Fruit fly (Drosophila melanogaster) whole organism, adult: ENCODE measurements around the gene Mcm7.
A peak's percentile ranks its signal among the peaks of the same experiment; 100 is the strongest.

ENCODE experiments used
- CG11617 ChIP-seq: fragments of 200-800 bp; sonication (Bioruptor generic); optimal IDR thresholded peaks from 2 replicates; lab custom pipeline; 2017; ENCODE audit warnings: mild to moderate bottlenecking, missing biosample characterization, missing genetic modification reagents, missing genetic modification characterization
- CG12768 ChIP-seq: fragments of 200-800 bp; sonication (Bioruptor generic); optimal IDR thresholded peaks from 2 replicates; lab custom pipeline; 2017; ENCODE audit warnings: missing biosample characterization, missing genetic modification characterization, mild to moderate bottlenecking, moderate library complexity, missing genetic modification reagents
- CG14711 ChIP-seq: fragments of 200-800 bp; sonication (Bioruptor generic); optimal IDR thresholded peaks from 2 replicates; lab custom pipeline; 2018; ENCODE audit warnings: missing biosample characterization, mild to moderate bottlenecking, missing genetic modification characterization, moderate library complexity
- CG1620 ChIP-seq: fragments of 200-800 bp; sonication (Bioruptor generic); optimal IDR thresholded peaks from 2 replicates; lab custom pipeline; 2016; ENCODE audit warnings: missing biosample characterization, missing genetic modification characterization
- CG33017 ChIP-seq: fragments of 200-800 bp; sonication (Bioruptor generic); optimal IDR thresholded peaks from 2 replicates; lab custom pipeline; 2018; ENCODE audit warnings: missing biosample characterization, mild to moderate bottlenecking, missing genetic modification characterization, moderate library complexity
- CG5204 ChIP-seq: fragments of 200-800 bp; sonication (Bioruptor generic); optimal IDR thresholded peaks from 2 replicates; lab custom pipeline; 2016; ENCODE audit warnings: missing biosample characterization, missing genetic modification characterization
- CG7045 ChIP-seq: fragments of 200-800 bp; sonication (Bioruptor generic); optimal IDR thresholded peaks from 2 replicates; lab custom pipeline; 2017; ENCODE audit warnings: missing biosample characterization, mild to moderate bottlenecking, missing genetic modification characterization
- CG7101 ChIP-seq: fragments of 200-800 bp; sonication (Bioruptor generic); optimal IDR thresholded peaks from 2 replicates; lab custom pipeline; 2018; ENCODE audit warnings: missing biosample characterization, mild to moderate bottlenecking, missing genetic modification characterization, moderate library complexity
- Clk ChIP-seq: fragments of 200-800 bp; sonication (Bioruptor generic); optimal IDR thresholded peaks from 2 replicates; lab custom pipeline; 2017; ENCODE audit warnings: missing biosample characterization, missing genetic modification characterization
- Crg-1 ChIP-seq: fragments of 200-800 bp; sonication (Bioruptor generic); optimal IDR thresholded peaks from 2 replicates; lab custom pipeline; 2016; ENCODE audit warnings: missing biosample characterization, missing genetic modification characterization
- Hr96 ChIP-seq: fragments of 200-800 bp; sonication (Bioruptor generic); optimal IDR thresholded peaks from 2 replicates; lab custom pipeline; 2016; ENCODE audit warnings: missing biosample characterization, missing genetic modification characterization
- Mnt ChIP-seq: fragments of 200-800 bp; sonication (Bioruptor generic); optimal IDR thresholded peaks from 2 replicates; lab custom pipeline; 2016; ENCODE audit warnings: missing biosample characterization, mild to moderate bottlenecking, missing genetic modification characterization
- bab1 ChIP-seq: fragments of 200-800 bp; sonication (Bioruptor generic); optimal IDR thresholded peaks from 3 replicates; lab custom pipeline; 2019; ENCODE audit warnings: missing biosample characterization, mild to moderate bottlenecking, missing genetic modification characterization, moderate library complexity
- cic ChIP-seq: fragments of 200-800 bp; sonication (Bioruptor generic); optimal IDR thresholded peaks from 2 replicates; lab custom pipeline; 2017; ENCODE audit warnings: missing biosample characterization, mild to moderate bottlenecking, missing genetic modification characterization, moderate library complexity
- cnc ChIP-seq, 2 experiments: fragments of >200 bp; optimal IDR thresholded peaks; 2 replicates each; lab custom pipeline; 2017
- kay ChIP-seq: fragments of 200-800 bp; sonication (Bioruptor generic); peaks from one replicate; lab custom pipeline; 2016; ENCODE audit warnings: missing biosample characterization, missing genetic modification characterization, borderline replicate concordance
- ovo ChIP-seq: fragments of 200-800 bp; sonication (Bioruptor generic); optimal IDR thresholded peaks from 2 replicates; lab custom pipeline; 2016; ENCODE audit warnings: missing biosample characterization, missing genetic modification characterization
- pad ChIP-seq: fragments of 200-800 bp; sonication (Bioruptor generic); optimal IDR thresholded peaks from 3 replicates; lab custom pipeline; 2017; ENCODE audit warnings: missing biosample characterization, missing genetic modification characterization, mild to moderate bottlenecking, moderate library complexity, missing genetic modification reagents
- tj ChIP-seq: fragments of 200-800 bp; sonication (Bioruptor generic); optimal IDR thresholded peaks from 3 replicates; lab custom pipeline; 2017; ENCODE audit warnings: missing biosample characterization, mild to moderate bottlenecking, missing genetic modification characterization, moderate library complexity
- toe ChIP-seq: fragments of 200-800 bp; sonication (Bioruptor generic); optimal IDR thresholded peaks from 2 replicates; lab custom pipeline; 2016; ENCODE audit warnings: missing biosample characterization, missing genetic modification characterization

Gene Mcm7

dm6 chr3L:8891167-8891618, at the start of gene Mcm7:
Mcm7 (plus strand) TSS chr3L:8891596.
- TF ChIP-seq toe (GFP tag; lab: Kevin White, UChicago), result no peak
- no peak for TF ChIP-seq ovo
- TF ChIP-seq pad (GFP tag; lab: Kevin White, UChicago), result no peak
- no peak for TF ChIP-seq cnc (optimal IDR thresholded peaks at IDR 0.05; lab: Kevin White, UChicago)
- TF ChIP-seq CG1620, result no peak
- TF ChIP-seq bab1 (GFP tag; lab: Kevin White, UChicago), result no peak

dm6 chr3L:8841757-8842156, 49.6 kb upstream of the Mcm7 start:
- TF ChIP-seq Hr96, result no peak
- no peak for TF ChIP-seq CG1620

DNA sequence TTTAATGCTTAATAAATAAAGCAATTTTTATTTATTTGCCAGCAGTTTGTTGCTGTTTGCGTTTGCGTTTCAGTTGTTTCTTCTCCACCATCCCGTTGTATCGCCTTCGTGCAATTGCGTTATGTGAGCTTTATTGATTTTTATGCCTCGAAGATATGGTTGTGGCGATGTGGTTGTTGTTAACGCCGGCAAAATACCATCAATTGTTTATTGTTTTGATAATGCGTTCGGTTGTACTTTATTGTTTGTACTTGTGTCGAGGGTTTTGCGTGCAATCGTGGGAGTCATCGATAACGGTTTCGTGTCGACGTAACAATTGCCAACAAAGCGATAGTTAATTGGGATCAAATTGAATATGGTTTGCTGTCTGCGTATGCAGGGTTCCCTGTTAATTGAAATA, 49.0 kb upstream of the Mcm7 start:
- peak; percentile 3 for TF ChIP-seq cic (GFP tag; lab: Kevin White, UChicago)
- peak; percentile 18 for TF ChIP-seq Hr96
- no peak for TF ChIP-seq CG12768

DNA sequence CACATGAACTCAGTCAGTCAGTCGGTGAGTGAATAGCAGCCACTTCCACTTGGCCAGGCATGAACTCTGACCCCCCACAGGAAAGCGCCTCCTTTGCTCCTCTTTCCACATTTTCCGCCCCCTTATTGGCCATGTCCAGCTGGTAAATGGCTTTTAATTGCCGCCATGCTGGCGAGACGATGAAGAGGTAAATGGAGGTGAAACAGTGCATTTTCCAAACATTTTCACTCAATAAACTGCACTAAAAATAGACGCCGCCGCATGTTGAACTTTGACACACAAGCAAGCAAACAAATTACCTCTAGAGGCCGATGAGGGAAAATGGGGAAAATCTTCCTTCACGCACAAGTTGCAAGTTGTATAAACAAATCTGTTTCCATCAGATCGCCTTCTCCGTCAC, 41.6 kb upstream of the Mcm7 start:
- TF ChIP-seq CG33017 (tag; lab: Kevin White, UChicago), result no peak
- no peak for TF ChIP-seq pad (GFP tag; lab: Kevin White, UChicago)
- TF ChIP-seq Crg-1 (GFP tag; lab: Kevin White, UChicago), result no peak
- TF ChIP-seq cic (GFP tag; lab: Kevin White, UChicago), result no peak
- no peak for TF ChIP-seq CG5204
- TF ChIP-seq ovo, result no peak
- TF ChIP-seq toe (GFP tag; lab: Kevin White, UChicago), result no peak
- no peak for TF ChIP-seq Mnt (GFP tag; lab: Kevin White, UChicago)
- TF ChIP-seq CG1620, result no peak
- TF ChIP-seq tj (GFP tag; lab: Kevin White, UChicago), result no peak
- no peak for TF ChIP-seq CG12768
- TF ChIP-seq CG14711 (tag; lab: Kevin White, UChicago), result no peak
- TF ChIP-seq cnc (optimal IDR thresholded peaks at IDR 0.05; lab: Kevin White, UChicago), result no peak
- no peak for TF ChIP-seq Hr96

DNA sequence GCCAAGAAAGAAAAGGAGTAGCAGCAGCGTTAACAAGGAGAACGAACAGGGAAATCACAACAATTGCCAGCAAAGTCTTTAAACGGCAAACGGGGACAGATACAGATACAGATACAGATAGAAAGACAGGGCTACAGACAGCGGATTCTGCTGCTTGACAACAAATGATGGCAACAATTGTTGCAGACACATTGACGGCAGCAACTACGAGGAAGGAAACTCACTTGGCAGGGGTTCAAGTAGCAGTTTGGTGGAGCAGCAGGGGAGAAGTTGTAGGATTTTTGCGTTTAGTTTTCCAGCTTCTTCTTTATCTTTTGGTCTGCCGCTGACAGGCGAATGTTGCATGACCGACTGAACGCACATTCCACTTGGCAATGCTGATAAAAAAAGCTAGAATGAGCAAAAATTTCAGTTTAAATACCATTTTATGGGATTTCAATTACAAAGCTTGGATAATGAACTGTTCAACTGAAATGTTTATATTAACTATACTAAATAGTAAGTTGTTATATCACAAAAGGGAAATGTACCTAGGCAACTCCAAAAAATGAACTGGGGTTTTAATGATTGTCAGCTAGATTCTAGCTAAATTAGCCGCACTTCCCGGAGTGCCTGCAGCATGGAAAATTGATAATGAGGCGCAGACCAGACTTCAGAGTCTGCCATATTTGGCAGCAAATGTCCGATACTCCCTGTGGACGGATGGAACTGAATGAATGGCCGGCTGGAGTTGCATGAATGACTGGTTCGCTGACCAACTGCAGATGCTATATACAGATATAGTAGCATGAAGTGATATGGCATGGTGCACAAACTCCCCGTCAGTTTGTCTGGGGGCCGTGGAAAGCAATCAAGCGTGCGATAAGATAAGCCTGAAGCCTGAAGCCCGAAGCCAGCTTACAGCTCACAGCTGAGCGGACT, 40.4 kb upstream of the Mcm7 start:
- TF ChIP-seq pad (GFP tag; lab: Kevin White, UChicago) (no peak), Clk (no peak), cic (GFP tag; lab: Kevin White, UChicago) (no peak), CG33017 (tag; lab: Kevin White, UChicago) (no peak), Hr96 (no peak), Mnt (GFP tag; lab: Kevin White, UChicago) (no peak), CG1620 (no peak), ovo (no peak), cnc (optimal IDR thresholded peaks at IDR 0.05; lab: Kevin White, UChicago) (no peak), CG7045 (no peak), Crg-1 (GFP tag; lab: Kevin White, UChicago) (no peak), bab1 (GFP tag; lab: Kevin White, UChicago) (no peak), CG11617 (GFP tag; lab: Kevin White, UChicago) (no peak), CG12768 (no peak)

DNA sequence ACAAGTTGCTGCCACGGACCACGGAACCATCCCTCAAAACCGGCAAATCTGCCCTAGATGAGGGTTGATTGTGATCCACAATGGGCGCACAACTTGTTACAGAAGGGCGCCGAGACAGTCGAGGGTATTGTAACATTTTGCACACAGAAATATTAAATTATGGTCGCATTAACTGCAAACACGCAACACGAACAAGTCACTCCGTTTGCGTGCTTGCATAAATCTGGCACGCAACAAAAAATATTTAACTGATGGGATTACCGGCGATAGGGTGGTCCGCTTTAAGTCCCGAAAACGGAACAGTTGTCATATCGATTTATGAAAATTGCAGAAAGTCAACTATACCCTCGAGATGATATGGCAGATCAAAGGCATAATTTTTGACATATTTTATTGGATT, 39.4 kb upstream of the Mcm7 start:
- no peak for TF ChIP-seq toe (GFP tag; lab: Kevin White, UChicago)
- TF ChIP-seq Crg-1 (GFP tag; lab: Kevin White, UChicago), result no peak
- TF ChIP-seq Clk, result no peak
- no peak for TF ChIP-seq CG1620
- TF ChIP-seq CG11617 (GFP tag; lab: Kevin White, UChicago), result no peak
- TF ChIP-seq CG5204, result no peak
- no peak for TF ChIP-seq CG12768
- TF ChIP-seq kay, result no peak
- no peak for TF ChIP-seq tj (GFP tag; lab: Kevin White, UChicago)
- TF ChIP-seq CG33017 (tag; lab: Kevin White, UChicago), result no peak
- TF ChIP-seq ovo, result no peak
- TF ChIP-seq Mnt (GFP tag; lab: Kevin White, UChicago), result no peak
- TF ChIP-seq cic (GFP tag; lab: Kevin White, UChicago), result no peak
- TF ChIP-seq pad (GFP tag; lab: Kevin White, UChicago), result no peak
- no peak for TF ChIP-seq CG7101 (tag; lab: Kevin White, UChicago)
- no peak for TF ChIP-seq CG7045

DNA sequence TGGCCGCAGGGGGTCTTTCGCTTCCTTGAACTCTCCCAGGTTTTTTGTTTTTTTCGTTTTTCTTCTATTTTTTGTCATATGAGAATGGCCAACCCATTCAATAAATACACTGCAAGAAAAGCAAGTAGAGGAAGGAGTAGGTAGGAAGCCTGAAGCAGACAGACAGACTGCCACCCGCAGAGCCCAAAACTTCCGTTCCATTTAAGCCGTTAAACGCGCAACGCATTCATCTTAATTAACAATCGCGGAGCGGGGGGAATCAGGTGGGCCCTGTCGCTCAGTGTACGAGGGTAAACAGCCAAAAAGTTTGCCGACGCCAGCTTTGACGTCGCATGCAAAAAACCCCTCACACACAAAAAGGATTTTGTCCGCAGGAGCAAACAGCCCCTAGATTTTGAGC, 38.5 kb upstream of the Mcm7 start:
- TF ChIP-seq kay (no peak), CG33017 (tag; lab: Kevin White, UChicago) (no peak)

DNA sequence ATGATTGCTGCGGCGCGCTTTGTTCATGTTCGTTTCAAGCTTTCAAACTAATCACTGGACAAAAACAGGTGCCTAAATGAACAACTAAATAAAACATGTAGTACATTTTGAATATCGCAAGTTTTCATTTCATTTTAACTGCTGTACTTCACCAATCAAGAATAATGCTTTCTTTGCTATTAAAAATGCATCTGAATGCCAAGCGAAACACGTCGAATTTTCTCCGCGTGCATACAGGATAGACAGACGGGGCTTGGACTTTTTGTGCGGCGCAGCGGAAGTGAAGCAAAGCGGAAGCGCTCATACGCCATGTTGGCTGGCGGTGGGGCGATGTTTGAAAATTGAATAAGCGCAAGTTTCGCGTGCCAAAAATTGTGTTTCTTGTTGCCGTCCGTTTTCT, 38.0 kb upstream of the Mcm7 start:
- TF ChIP-seq CG12768, result no peak
- TF ChIP-seq kay, result no peak
- TF ChIP-seq cic (GFP tag; lab: Kevin White, UChicago), result no peak
- no peak for TF ChIP-seq CG33017 (tag; lab: Kevin White, UChicago)
- no peak for TF ChIP-seq cnc (optimal IDR thresholded peaks at IDR 0.05; lab: Kevin White, UChicago)
- TF ChIP-seq bab1 (GFP tag; lab: Kevin White, UChicago), result no peak
- no peak for TF ChIP-seq tj (GFP tag; lab: Kevin White, UChicago)
- no peak for TF ChIP-seq Hr96
- TF ChIP-seq Crg-1 (GFP tag; lab: Kevin White, UChicago), result no peak
- no peak for TF ChIP-seq CG11617 (GFP tag; lab: Kevin White, UChicago)
- TF ChIP-seq toe (GFP tag; lab: Kevin White, UChicago), result no peak
- no peak for TF ChIP-seq CG14711 (tag; lab: Kevin White, UChicago)
- no peak for TF ChIP-seq CG1620
- TF ChIP-seq CG7045, result no peak
- no peak for TF ChIP-seq pad (GFP tag; lab: Kevin White, UChicago)
- TF ChIP-seq Mnt (GFP tag; lab: Kevin White, UChicago), result no peak
- no peak for TF ChIP-seq Clk
- TF ChIP-seq CG5204, result no peak
- no peak for TF ChIP-seq ovo
